Fruit fly (Drosophila melanogaster): ENCODE measurements around the gene yip7.

Gene yip7

dm6 chr3L:5988675-5989074 is 46.3 kb upstream of the yip7 start (continued):
- TF ChIP-seq CG8924 (tag; optimal IDR thresholded peaks at IDR 0.05) (peak; percentile 16), CG31224 (GFP tag; IDR thresholded peaks at IDR 0.05) (no peak), CG9932 (GFP tag; IDR thresholded peaks at IDR 0.05) (no peak), lilli (GFP tag; optimal IDR thresholded peaks at IDR 0.05) (no peak), CG14441 (GFP tag; IDR thresholded peaks at IDR 0.05) (0 out of 2 replicates have a peak, but pooled peaks have one; percentile 16), CG16863 (GFP tag; optimal IDR thresholded peaks at IDR 0.05) (no peak), mld (GFP tag; IDR thresholded peaks at IDR 0.05; ENCODE audit: partially characterized antibody) (no peak), CTCF (GFP tag; optimal IDR thresholded peaks at IDR 0.05) (no peak), CG18011 (GFP tag; optimal IDR thresholded peaks at IDR 0.05) (no peak), CG7556 (GFP tag; optimal IDR thresholded peaks at IDR 0.05) (no peak), dan (GFP tag; IDR thresholded peaks at IDR 0.05) (peak; percentile 58; the same call in 1 of the 2 replicates), Sry-δ (GFP tag; optimal IDR thresholded peaks at IDR 0.05) (peak; percentile 18), nau (GFP tag; optimal IDR thresholded peaks at IDR 0.05) (peak; percentile 29), CG14965 (GFP tag; optimal IDR thresholded peaks at IDR 0.05; ENCODE audit: borderline replicate concordance) (peak; percentile 59), CG17612 (GFP tag; IDR thresholded peaks at IDR 0.05) (no peak), Ets97D (GFP tag; optimal IDR thresholded peaks at IDR 0.05) (no peak), CG10462 (GFP tag; optimal IDR thresholded peaks at IDR 0.05) (no peak), stc (GFP tag; IDR thresholded peaks at IDR 0.05) (peak; percentile 23; the same call in 1 of the 2 replicates), CG12391 (tag; optimal IDR thresholded peaks at IDR 0.05) (peak; percentile 44), CG8765 (GFP tag; IDR thresholded peaks at IDR 0.05) (peak; percentile 61; the same call in 1 of the 2 replicates), CG17359 (tag; optimal IDR thresholded peaks at IDR 0.05) (peak; percentile 63), Aef1 (GFP tag; IDR thresholded peaks at IDR 0.05) (0 out of 3 replicates have a peak, but pooled peaks have one; percentile 16), ttk (GFP tag; IDR thresholded peaks at IDR 0.05) (peak; percentile 37; the same call in 1 of the 2 replicates), Bteb2 (GFP tag; optimal IDR thresholded peaks at IDR 0.05) (no peak), HLH3B (GFP tag; IDR thresholded peaks at IDR 0.05) (peak; percentile 64), CG10654 (GFP tag; optimal IDR thresholded peaks at IDR 0.05) (peak; percentile 43), CG10979 (tag; optimal IDR thresholded peaks at IDR 0.05) (peak; percentile 86), gsb (GFP tag; IDR thresholded peaks at IDR 0.05) (no peak), nmo (GFP tag; optimal IDR thresholded peaks at IDR 0.05) (peak; percentile 47), unc-4 (GFP tag; IDR thresholded peaks at IDR 0.05; ENCODE audit: partially characterized antibody) (no peak), CG1832 (GFP tag; optimal IDR thresholded peaks at IDR 0.05) (no peak), CG4424 (GFP tag; optimal IDR thresholded peaks at IDR 0.05) (peak; percentile 72), sens (GFP tag) (peak; percentile 96), ems (GFP tag; optimal IDR thresholded peaks at IDR 0.05) (no peak), vvl (GFP tag; IDR thresholded peaks at IDR 0.05) (peak; percentile 74), Spps (tag; optimal IDR thresholded peaks at IDR 0.05) (peak; percentile 68), HLH4C (GFP tag; IDR thresholded peaks at IDR 0.05; ENCODE audit: partially characterized antibody) (no peak), wek (GFP tag; optimal IDR thresholded peaks at IDR 0.05) (no peak), fd3F (GFP tag; optimal IDR thresholded peaks at IDR 0.05) (no peak), Meics (GFP tag; optimal IDR thresholded peaks at IDR 0.05) (no peak), CG2129 (GFP tag; IDR thresholded peaks at IDR 0.05; ENCODE audit: partially characterized antibody) (no peak), onecut (GFP tag; IDR thresholded peaks at IDR 0.05) (peak; percentile 70), ase (GFP tag; IDR thresholded peaks at IDR 0.05) (0 out of 3 replicates have a peak, but pooled peaks have one; percentile 46), Mrtf (GFP tag; IDR thresholded peaks at IDR 0.05) (peak; percentile 40; the same call in 1 of the 3 replicates), Ada2b (GFP tag; IDR thresholded peaks at IDR 0.05) (peak; percentile 67), gce (GFP tag; IDR thresholded peaks at IDR 0.05) (peak; percentile 51; the same call in 1 of the 3 replicates), CG30403 (GFP tag; optimal IDR thresholded peaks at IDR 0.05) (peak; percentile 11), Atf3 (GFP tag; optimal IDR thresholded peaks at IDR 0.05) (peak; percentile 4), mam (GFP tag; optimal IDR thresholded peaks at IDR 0.05) (no peak), row (GFP tag; IDR thresholded peaks at IDR 0.05) (peak; percentile 55), en (GFP tag; optimal IDR thresholded peaks at IDR 0.05) (no peak), CG12236 (GFP tag; optimal IDR thresholded peaks at IDR 0.05) (no peak)
